Worm (Caenorhabditis elegans): ENCODE results near the gene C33F10.12.

C33F10.12 gene

ce11 chrII:4837659-4838058, at the start of gene C33F10.12:
C33F10.12 (minus strand) TSS chrII:4837759.
- TF ChIP-seq mel-28 (tag; optimal IDR thresholded peaks at IDR 0.05; ENCODE audit: borderline replicate concordance) = no peak
- no peak for TF ChIP-seq nhr-90 (tag; optimal IDR thresholded peaks at IDR 0.05)
- no peak for TF ChIP-seq B0336.3 (GFP tag; IDR thresholded peaks at IDR 0.05)
- TF ChIP-seq T26A5.8 (tag; optimal IDR thresholded peaks at IDR 0.05) = no peak
- TF ChIP-seq Y56A3A.18 (GFP tag; IDR thresholded peaks at IDR 0.05) = no peak

ce11 chrII:4885976-4886375, 48.4 kb upstream of the C33F10.12 start, which contains the start of gene R05F9.7:
R05F9.7 (plus strand) TSS chrII:4886276.
- TF ChIP-seq aptf-2 (GFP tag; conservative IDR thresholded peaks at IDR 0.05) (no peak), Y95B8A.8 (GFP tag; IDR thresholded peaks at IDR 0.05) (no peak), ceh-40 (GFP tag; IDR thresholded peaks at IDR 0.05) (no peak), dox-1 (GFP tag; IDR thresholded peaks at IDR 0.05) (no peak), nfya-1 (tag; optimal IDR thresholded peaks at IDR 0.05; ENCODE audit: borderline replicate concordance, insufficient read depth) (no peak), die-1 (tag; optimal IDR thresholded peaks at IDR 0.05) (no peak), nfya-2 (GFP tag; IDR thresholded peaks at IDR 0.05) (no peak), snpc-1.3 (tag; optimal IDR thresholded peaks at IDR 0.05; ENCODE audit: insufficient read depth) (no peak), hlh-12 (tag; optimal IDR thresholded peaks at IDR 0.05) (no peak), F10E7.11 (tag; optimal IDR thresholded peaks at IDR 0.05) (no peak), B0261.1 (tag; optimal IDR thresholded peaks at IDR 0.05) (no peak), let-607 (tag; optimal IDR thresholded peaks at IDR 0.05) (no peak)

- TF ChIP-seq snpc-1.1 (tag; optimal IDR thresholded peaks at IDR 0.05; ENCODE audit: insufficient read depth) = no peak
- no peak for TF ChIP-seq Y53F4B.3 (GFP tag; IDR thresholded peaks at IDR 0.05)
- TF ChIP-seq C17E4.6 (GFP tag; IDR thresholded peaks at IDR 0.05) = no peak
- TF ChIP-seq cebp-1 (GFP tag; IDR thresholded peaks at IDR 0.05) = no peak
- TF ChIP-seq cebp-1 (tag; optimal IDR thresholded peaks at IDR 0.05) = no peak
- no peak for TF ChIP-seq bed-1 (GFP tag; IDR thresholded peaks at IDR 0.05)
- no peak for TF ChIP-seq nhr-80 (tag; optimal IDR thresholded peaks at IDR 0.05)
- TF ChIP-seq ceh-58 (GFP tag; IDR thresholded peaks at IDR 0.05) = no peak
- TF ChIP-seq zim-3 (tag; optimal IDR thresholded peaks at IDR 0.05) = no peak
- no peak for TF ChIP-seq athp-1 (tag; optimal IDR thresholded peaks at IDR 0.05)
- no peak for TF ChIP-seq pbrm-1 (GFP tag; IDR thresholded peaks at IDR 0.05)
- TF ChIP-seq mel-28 (tag; optimal IDR thresholded peaks at IDR 0.05; ENCODE audit: borderline replicate concordance) = no peak
- no peak for TF ChIP-seq F10E7.11 (tag; optimal IDR thresholded peaks at IDR 0.05)
- TF ChIP-seq attf-6 (GFP tag; IDR thresholded peaks at IDR 0.05) = no peak
- TF ChIP-seq somi-1 (GFP tag; optimal IDR thresholded peaks at IDR 0.05) = no peak
- no peak for TF ChIP-seq nhr-90 (tag; optimal IDR thresholded peaks at IDR 0.05)
- no peak for TF ChIP-seq egl-18 (GFP tag; IDR thresholded peaks at IDR 0.05)
- TF ChIP-seq Y79H2A.3 (GFP tag; conservative IDR thresholded peaks at IDR 0.05) = no peak
- TF ChIP-seq rec-8 (tag; optimal IDR thresholded peaks at IDR 0.05) = no peak
- no peak for TF ChIP-seq nfyb-1 (GFP tag; IDR thresholded peaks at IDR 0.05)
- TF ChIP-seq Y56A3A.18 (GFP tag; IDR thresholded peaks at IDR 0.05) = no peak
Observed at ce11 chrII:4884403-4884802, 46.8 kb upstream of the C33F10.12 start.

- TF ChIP-seq F52B5.7 (tag; optimal IDR thresholded peaks at IDR 0.05) (no peak), lin-35 (GFP tag; optimal IDR thresholded peaks at IDR 0.05) (no peak), nhr-90 (tag; optimal IDR thresholded peaks at IDR 0.05) (no peak), chd-7 (tag; optimal IDR thresholded peaks at IDR 0.05) (no peak), cebp-2 (GFP tag; IDR thresholded peaks at IDR 0.05) (no peak), hmg-20 (GFP tag; IDR thresholded peaks at IDR 0.05) (no peak), lir-1 (GFP tag; conservative IDR thresholded peaks at IDR 0.05) (no peak), ccch-3 (GFP tag; optimal IDR thresholded peaks at IDR 0.05) (no peak), ztf-26 (tag; optimal IDR thresholded peaks at IDR 0.05) (no peak), mxl-1 (tag; optimal IDR thresholded peaks at IDR 0.05) (no peak), atf-7 (tag; optimal IDR thresholded peaks at IDR 0.05) (no peak), sptf-2 (GFP tag; optimal IDR thresholded peaks at IDR 0.05) (no peak), pha-4 (tag; optimal IDR thresholded peaks at IDR 0.05) (no peak), die-1 (tag; optimal IDR thresholded peaks at IDR 0.05) (no peak)
Observed at ce11 chrII:4883412-4883811, 45.9 kb upstream of the C33F10.12 start, which contains the start of gene gst-8. gst-8 (plus strand) TSS chrII:4883712.
